Fruit fly (Drosophila melanogaster) whole organism, adult: ENCODE results near the gene CG31898.

Source experiments
- CG11617 ChIP-seq: fragments of 200-800 bp; sonication (Bioruptor generic); optimal IDR thresholded peaks from 2 replicates; lab custom pipeline; 2017; ENCODE audit warnings: mild to moderate bottlenecking, missing biosample characterization, missing genetic modification reagents, missing genetic modification characterization
- CG12768 ChIP-seq: fragments of 200-800 bp; sonication (Bioruptor generic); optimal IDR thresholded peaks from 2 replicates; lab custom pipeline; 2017; ENCODE audit warnings: missing biosample characterization, missing genetic modification characterization, mild to moderate bottlenecking, moderate library complexity, missing genetic modification reagents
- CG14711 ChIP-seq: fragments of 200-800 bp; sonication (Bioruptor generic); optimal IDR thresholded peaks from 2 replicates; lab custom pipeline; 2018; ENCODE audit warnings: missing biosample characterization, mild to moderate bottlenecking, missing genetic modification characterization, moderate library complexity
- CG1620 ChIP-seq: fragments of 200-800 bp; sonication (Bioruptor generic); optimal IDR thresholded peaks from 2 replicates; lab custom pipeline; 2016; ENCODE audit warnings: missing biosample characterization, missing genetic modification characterization
- CG33017 ChIP-seq: fragments of 200-800 bp; sonication (Bioruptor generic); optimal IDR thresholded peaks from 2 replicates; lab custom pipeline; 2018; ENCODE audit warnings: missing biosample characterization, mild to moderate bottlenecking, missing genetic modification characterization, moderate library complexity
- CG5204 ChIP-seq: fragments of 200-800 bp; sonication (Bioruptor generic); optimal IDR thresholded peaks from 2 replicates; lab custom pipeline; 2016; ENCODE audit warnings: missing biosample characterization, missing genetic modification characterization
- CG7045 ChIP-seq: fragments of 200-800 bp; sonication (Bioruptor generic); optimal IDR thresholded peaks from 2 replicates; lab custom pipeline; 2017; ENCODE audit warnings: missing biosample characterization, mild to moderate bottlenecking, missing genetic modification characterization
- CG7101 ChIP-seq: fragments of 200-800 bp; sonication (Bioruptor generic); optimal IDR thresholded peaks from 2 replicates; lab custom pipeline; 2018; ENCODE audit warnings: missing biosample characterization, mild to moderate bottlenecking, missing genetic modification characterization, moderate library complexity
- Clk ChIP-seq: fragments of 200-800 bp; sonication (Bioruptor generic); optimal IDR thresholded peaks from 2 replicates; lab custom pipeline; 2017; ENCODE audit warnings: missing biosample characterization, missing genetic modification characterization
- Crg-1 ChIP-seq: fragments of 200-800 bp; sonication (Bioruptor generic); optimal IDR thresholded peaks from 2 replicates; lab custom pipeline; 2016; ENCODE audit warnings: missing biosample characterization, missing genetic modification characterization
- Hr96 ChIP-seq: fragments of 200-800 bp; sonication (Bioruptor generic); optimal IDR thresholded peaks from 2 replicates; lab custom pipeline; 2016; ENCODE audit warnings: missing biosample characterization, missing genetic modification characterization
- Mnt ChIP-seq: fragments of 200-800 bp; sonication (Bioruptor generic); optimal IDR thresholded peaks from 2 replicates; lab custom pipeline; 2016; ENCODE audit warnings: missing biosample characterization, mild to moderate bottlenecking, missing genetic modification characterization
- bab1 ChIP-seq: fragments of 200-800 bp; sonication (Bioruptor generic); optimal IDR thresholded peaks from 3 replicates; lab custom pipeline; 2019; ENCODE audit warnings: missing biosample characterization, mild to moderate bottlenecking, missing genetic modification characterization, moderate library complexity
- cic ChIP-seq: fragments of 200-800 bp; sonication (Bioruptor generic); optimal IDR thresholded peaks from 2 replicates; lab custom pipeline; 2017; ENCODE audit warnings: missing biosample characterization, mild to moderate bottlenecking, missing genetic modification characterization, moderate library complexity
- cnc ChIP-seq, 2 experiments: fragments of >200 bp; optimal IDR thresholded peaks; 2 replicates each; lab custom pipeline; 2017
- kay ChIP-seq: fragments of 200-800 bp; sonication (Bioruptor generic); peaks from one replicate; lab custom pipeline; 2016; ENCODE audit warnings: missing biosample characterization, missing genetic modification characterization, borderline replicate concordance
- ovo ChIP-seq: fragments of 200-800 bp; sonication (Bioruptor generic); optimal IDR thresholded peaks from 2 replicates; lab custom pipeline; 2016; ENCODE audit warnings: missing biosample characterization, missing genetic modification characterization
- pad ChIP-seq: fragments of 200-800 bp; sonication (Bioruptor generic); optimal IDR thresholded peaks from 3 replicates; lab custom pipeline; 2017; ENCODE audit warnings: missing biosample characterization, missing genetic modification characterization, mild to moderate bottlenecking, moderate library complexity, missing genetic modification reagents
- tj ChIP-seq: fragments of 200-800 bp; sonication (Bioruptor generic); optimal IDR thresholded peaks from 3 replicates; lab custom pipeline; 2017; ENCODE audit warnings: missing biosample characterization, mild to moderate bottlenecking, missing genetic modification characterization, moderate library complexity
- toe ChIP-seq: fragments of 200-800 bp; sonication (Bioruptor generic); optimal IDR thresholded peaks from 2 replicates; lab custom pipeline; 2016; ENCODE audit warnings: missing biosample characterization, missing genetic modification characterization

CG31898 gene

DNA sequence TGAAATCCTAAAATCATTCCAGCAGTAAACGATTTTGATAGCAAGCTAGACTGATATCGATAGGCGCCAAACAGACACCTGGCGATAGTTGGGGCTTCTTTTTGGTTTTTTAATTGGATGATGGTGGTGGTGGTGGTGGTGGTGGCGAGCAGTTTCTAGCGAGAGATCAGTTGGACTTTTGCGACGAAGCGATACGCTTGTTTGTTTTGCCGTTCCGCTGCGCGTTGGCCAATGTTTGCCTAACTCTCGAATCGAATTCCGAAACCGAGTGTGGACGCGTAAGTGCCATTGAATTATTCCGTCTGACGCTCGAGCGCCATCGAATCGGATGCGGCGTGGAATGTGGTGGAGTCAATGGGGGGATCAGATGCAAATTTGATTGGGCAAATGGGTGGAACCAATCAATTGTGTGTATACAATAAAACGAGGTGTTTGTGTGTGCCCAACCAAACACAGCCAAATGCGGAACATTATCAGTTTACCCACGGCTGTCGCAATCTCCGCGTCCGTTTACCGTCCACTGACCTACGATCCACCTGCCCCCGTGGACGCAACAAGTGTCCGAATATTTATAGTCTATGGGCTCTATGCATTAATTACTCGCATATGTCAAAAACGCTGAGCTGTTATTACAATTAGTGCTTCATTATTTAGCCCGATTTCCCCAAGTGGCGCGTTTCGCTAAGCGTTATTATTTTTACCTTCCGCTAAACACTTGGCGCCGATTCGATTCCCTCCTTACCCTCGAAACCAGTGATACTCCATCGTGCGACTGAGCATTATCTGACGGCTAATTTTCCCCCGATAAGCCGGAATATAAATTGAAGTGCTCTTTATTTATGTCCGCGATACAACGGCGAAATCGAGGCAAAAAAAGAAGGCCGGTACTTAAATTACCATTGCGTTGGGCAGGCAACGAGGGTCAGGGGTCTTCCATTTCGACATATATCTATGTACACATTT, 29.6 kb upstream of the CG31898 start, which contains the start of gene CG17292:
TSS of gene CG17292 (plus strand) at position 91 of the 963 bp plus-strand sequence.
- TF ChIP-seq kay (GFP tag; lab: Kevin White, UChicago) (no peak), cic (GFP tag; lab: Kevin White, UChicago) (peak; percentile 90), CG33017 (tag; lab: Kevin White, UChicago) (peak; percentile 62), CG5204 (GFP tag; lab: Kevin White, UChicago) (no peak), CG11617 (GFP tag; lab: Kevin White, UChicago) (peak; percentile 70), pad (peak; percentile 52), tj (GFP tag; lab: Kevin White, UChicago) (peak; percentile 72), CG7101 (tag; lab: Kevin White, UChicago) (peak; percentile 65), CG12768 (peak; percentile 79), ovo (peak; percentile 58), CG7045 (GFP tag; lab: Kevin White, UChicago) (no peak), toe (GFP tag; lab: Kevin White, UChicago) (peak; percentile 62), bab1 (GFP tag; lab: Kevin White, UChicago) (peak; percentile 88), CG1620 (GFP tag; lab: Kevin White, UChicago) (peak; percentile 49), Clk (GFP tag; lab: Kevin White, UChicago) (peak; percentile 42), Hr96 (no peak), Mnt (GFP tag; lab: Kevin White, UChicago) (peak; percentile 81), CG14711 (tag; lab: Kevin White, UChicago) (peak; percentile 17), cnc (optimal IDR thresholded peaks at IDR 0.05; lab: Kevin White, UChicago) (no peak), Crg-1 (GFP tag; lab: Kevin White, UChicago) (peak; percentile 37)

DNA sequence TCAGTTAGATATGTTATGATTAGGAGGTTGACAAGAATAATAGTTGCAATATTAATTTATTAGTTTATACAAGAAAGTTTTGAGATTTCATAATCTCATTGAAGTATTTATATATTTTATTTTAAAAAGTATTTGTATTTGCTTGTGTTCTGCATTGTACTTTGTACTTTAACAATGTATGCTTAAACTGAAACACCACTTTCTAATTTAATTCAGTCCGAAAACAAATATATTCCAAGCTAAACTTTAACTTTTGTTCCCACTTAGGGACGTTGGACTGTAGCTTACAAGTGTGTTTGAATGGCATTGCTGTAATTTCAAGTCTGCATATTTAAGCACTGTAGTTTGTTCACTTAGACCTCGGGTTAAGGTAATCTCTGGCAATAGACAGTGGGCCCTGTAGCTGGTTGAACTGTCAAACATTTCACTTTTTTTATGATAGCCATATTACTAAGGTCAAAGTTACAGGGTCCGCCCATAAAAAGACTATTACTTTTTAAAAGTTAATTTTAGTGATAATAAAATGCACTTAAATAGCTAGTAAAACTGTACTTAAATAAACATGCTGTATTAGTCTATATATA, 28.8 kb upstream of the CG31898 start:
- peak; percentile 17 for TF ChIP-seq CG7101 (tag; lab: Kevin White, UChicago)
- peak; percentile 64 for TF ChIP-seq CG12768
- peak; percentile 29 for TF ChIP-seq CG14711 (tag; lab: Kevin White, UChicago)
- no peak for TF ChIP-seq ovo
- peak; percentile 9 for TF ChIP-seq bab1 (GFP tag; lab: Kevin White, UChicago)
- no peak for TF ChIP-seq CG11617 (GFP tag; lab: Kevin White, UChicago)
- peak; percentile 22 for TF ChIP-seq toe (GFP tag; lab: Kevin White, UChicago)
- no peak for TF ChIP-seq tj (GFP tag; lab: Kevin White, UChicago)

DNA sequence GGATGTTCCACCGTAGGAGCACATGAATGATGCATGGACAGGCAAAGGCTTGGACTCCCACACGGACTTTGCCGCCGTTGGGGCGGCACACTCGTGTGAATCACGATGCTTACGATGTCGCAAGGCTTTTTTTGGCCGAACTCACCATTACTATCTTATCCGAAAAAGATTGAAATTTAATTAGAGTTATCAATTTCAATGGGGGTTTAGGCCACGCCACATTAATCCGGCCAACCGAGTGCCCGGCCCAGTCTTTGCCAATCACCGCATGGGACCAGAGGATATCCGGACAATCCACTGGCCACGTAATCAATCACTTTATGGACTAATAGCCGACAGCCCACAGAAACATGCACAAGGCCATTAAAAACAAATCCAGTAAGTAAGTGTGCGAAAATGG, 28.0 kb upstream of the CG31898 start:
- no peak for TF ChIP-seq bab1 (GFP tag; lab: Kevin White, UChicago)
- no peak for TF ChIP-seq CG14711 (tag; lab: Kevin White, UChicago)
- no peak for TF ChIP-seq tj (GFP tag; lab: Kevin White, UChicago)
- TF ChIP-seq pad: no peak
- TF ChIP-seq CG7045 (GFP tag; lab: Kevin White, UChicago): no peak
- TF ChIP-seq Hr96: no peak
- no peak for TF ChIP-seq toe (GFP tag; lab: Kevin White, UChicago)
- TF ChIP-seq CG12768: no peak
- no peak for TF ChIP-seq CG5204 (GFP tag; lab: Kevin White, UChicago)
- TF ChIP-seq kay (GFP tag; lab: Kevin White, UChicago): no peak
- no peak for TF ChIP-seq CG11617 (GFP tag; lab: Kevin White, UChicago)
- no peak for TF ChIP-seq CG1620 (GFP tag; lab: Kevin White, UChicago)
- TF ChIP-seq Mnt (GFP tag; lab: Kevin White, UChicago): no peak
- TF ChIP-seq CG33017 (tag; lab: Kevin White, UChicago): no peak
- TF ChIP-seq CG7101 (tag; lab: Kevin White, UChicago): no peak
- no peak for TF ChIP-seq ovo
- TF ChIP-seq Clk (GFP tag; lab: Kevin White, UChicago): no peak
- no peak for TF ChIP-seq cnc (optimal IDR thresholded peaks at IDR 0.05; lab: Kevin White, UChicago)
- TF ChIP-seq Crg-1 (GFP tag; lab: Kevin White, UChicago): no peak
- no peak for TF ChIP-seq cic (GFP tag; lab: Kevin White, UChicago)

DNA sequence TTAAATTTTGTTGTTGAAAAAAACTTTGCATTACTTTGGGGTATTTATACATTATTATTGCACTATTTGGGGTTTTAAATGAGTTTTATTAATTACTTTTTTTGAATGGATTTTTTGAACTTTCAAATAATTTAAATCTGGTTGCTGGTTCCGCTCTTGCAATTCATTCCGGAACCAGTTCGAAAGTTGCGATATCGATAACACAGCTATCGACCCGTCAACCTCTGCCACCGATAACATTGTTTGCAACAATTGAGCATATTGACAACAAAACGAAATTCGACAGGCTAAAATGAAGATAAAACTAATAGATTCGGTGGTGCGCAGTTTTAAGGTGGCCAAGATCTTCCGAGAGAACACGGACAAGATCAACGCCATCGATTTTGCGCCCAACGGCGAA, 26.0 kb upstream of the CG31898 start, which contains the start of gene Wdr82:
TSS of gene Wdr82 (plus strand) at position 227 of the 400 bp plus-strand sequence.
- TF ChIP-seq Hr96 (no peak), bab1 (GFP tag; lab: Kevin White, UChicago) (peak; percentile 56), Clk (GFP tag; lab: Kevin White, UChicago) (no peak), CG12768 (no peak), Mnt (GFP tag; lab: Kevin White, UChicago) (no peak)

DNA sequence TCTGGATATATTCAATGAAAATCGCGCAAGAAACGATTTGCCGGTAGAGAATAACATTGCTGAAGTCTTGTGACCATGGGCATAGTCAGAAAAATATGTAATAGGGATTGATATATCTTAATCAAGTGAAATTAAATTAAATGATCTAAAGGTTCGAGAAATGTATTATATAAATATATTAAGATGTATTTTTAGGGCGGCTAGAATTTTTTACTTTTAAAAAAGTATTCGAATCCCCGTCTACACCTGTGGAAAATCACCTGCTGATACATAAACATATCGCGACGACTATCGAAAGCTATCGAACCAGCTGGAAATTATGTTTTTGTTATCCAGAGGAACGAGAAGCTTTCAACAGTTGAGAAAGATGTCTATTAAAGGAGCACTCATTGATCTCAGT, 23.5 kb upstream of the CG31898 start, which contains the start of the genes CG13390 and CG17294:
TSS of gene CG13390 (minus strand) at position 81 of the 400 bp plus-strand sequence.
TSS of gene CG17294 (plus strand) at position 319 of the 400 bp plus-strand sequence.
- TF ChIP-seq CG7101 (tag; lab: Kevin White, UChicago) (peak; percentile 100), CG11617 (GFP tag; lab: Kevin White, UChicago) (peak; percentile 99), Crg-1 (GFP tag; lab: Kevin White, UChicago) (peak; percentile 98), tj (GFP tag; lab: Kevin White, UChicago) (peak; percentile 88), Hr96 (peak; percentile 95), bab1 (GFP tag; lab: Kevin White, UChicago) (peak; percentile 100), CG12768 (peak; percentile 100), CG33017 (tag; lab: Kevin White, UChicago) (peak; percentile 99), ovo (peak; percentile 88), pad (peak; percentile 95), CG7045 (GFP tag; lab: Kevin White, UChicago) (peak; percentile 99), Mnt (GFP tag; lab: Kevin White, UChicago) (peak; percentile 94), Clk (GFP tag; lab: Kevin White, UChicago) (peak; percentile 98), cic (GFP tag; lab: Kevin White, UChicago) (peak; percentile 93), cnc (optimal IDR thresholded peaks at IDR 0.05; lab: Kevin White, UChicago) (no peak), toe (GFP tag; lab: Kevin White, UChicago) (peak; percentile 98), CG1620 (GFP tag; lab: Kevin White, UChicago) (peak; percentile 98), kay (GFP tag; lab: Kevin White, UChicago) (peak; percentile 97), CG5204 (GFP tag; lab: Kevin White, UChicago) (no peak), CG14711 (tag; lab: Kevin White, UChicago) (peak; percentile 99)
